Fruit fly (Drosophila melanogaster) S2 (cell line): ENCODE data around the gene Tmhs.

ENCODE experiments used
- CG8478 ChIP-seq: fragments of >200 bp; optimal IDR thresholded peaks from 2 replicates; lab custom pipeline; 2018
- CTCF ChIP-seq, 2 experiments: fragments of >200 bp; optimal IDR thresholded peaks; 2 replicates each; lab custom pipeline; 2018

DNA sequence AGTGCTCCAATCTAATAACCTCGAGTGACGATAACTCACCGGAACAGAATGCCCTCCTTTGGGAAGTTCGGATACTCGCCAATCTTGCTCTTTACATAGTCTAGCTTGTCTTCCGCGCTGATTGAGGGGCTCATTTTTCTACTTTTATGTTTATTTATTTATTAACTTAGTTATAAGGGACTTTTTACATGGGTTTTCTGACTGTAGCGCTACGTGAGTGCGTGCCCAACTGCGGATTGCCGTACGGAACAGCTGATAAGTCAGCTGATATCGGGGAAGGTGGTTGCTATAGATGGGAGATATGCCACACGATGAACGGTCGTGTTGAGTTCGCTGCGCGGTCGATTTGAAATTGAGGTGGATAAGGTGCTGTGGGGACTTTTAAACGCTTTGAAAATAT is 805 bp upstream of the Tmhs start, which contains the start of gene Aprt:
- no peak for TF ChIP-seq CG8478 (lab: Kevin White, UChicago)
- TF ChIP-seq CTCF (optimal IDR thresholded peaks at IDR 0.05; lab: Kevin White, UChicago): no peak
